Worm (Caenorhabditis elegans) whole organism, L3 larva: ENCODE measurements around the gene C25D7.16.

Experiments used
- R02D3.7 ChIP-seq: fragments of 150-350 bp; optimal IDR thresholded peaks from 2 replicates; lab custom pipeline; 2014; ENCODE audit warnings: missing biosample characterization, missing genetic modification characterization
- egl-5 ChIP-seq: fragments of 150-350 bp; optimal IDR thresholded peaks from 2 replicates; lab custom pipeline; 2017; ENCODE audit warnings: missing biosample characterization, missing genetic modification reagents, missing genetic modification characterization, inconsistent platforms
- elt-3 ChIP-seq, 3 experiments: fragments of 150-350 bp in 1 of 3; sonication (generic microtip) in 2 of 3; optimal IDR thresholded peaks; 2 replicates in 2 of 3; 4 replicates in 1 of 3; lab custom pipeline; 2014 to 2017; ENCODE audit warnings: missing biosample characterization in 3 of 3, missing genetic modification characterization in 3 of 3
- fos-1 ChIP-seq: fragments of 150-350 bp; optimal IDR thresholded peaks from 2 replicates; lab custom pipeline; 2014; ENCODE audit warnings: missing biosample characterization, missing genetic modification characterization
- nhr-11 ChIP-seq: fragments of 150-350 bp; optimal IDR thresholded peaks from 2 replicates; lab custom pipeline; 2014; ENCODE audit warnings: missing biosample characterization, missing genetic modification characterization
- pha-4 ChIP-seq: fragments of 150-350 bp; optimal IDR thresholded peaks from 2 replicates; lab custom pipeline; 2014; ENCODE audit warnings: missing biosample characterization, missing genetic modification reagents, missing genetic modification characterization
- pqm-1 ChIP-seq: fragments of 150-350 bp; optimal IDR thresholded peaks from 2 replicates; lab custom pipeline; 2017; ENCODE audit warnings: missing biosample characterization, missing genetic modification characterization, inconsistent platforms
- ztf-11 ChIP-seq: fragments of 150-350 bp; optimal IDR thresholded peaks from 2 replicates; lab custom pipeline; 2014; ENCODE audit warnings: missing biosample characterization, missing genetic modification characterization
- ztf-4 ChIP-seq: fragments of 150-350 bp; optimal IDR thresholded peaks from 2 replicates; lab custom pipeline; 2014; ENCODE audit warnings: missing biosample characterization, missing genetic modification characterization

ce11 chrV:15051720-15052119, 4.3 kb upstream of the C25D7.16 start:
- TF ChIP-seq pqm-1 (no peak), pha-4 (tag; lab: Kevin White, UChicago) (no peak), ztf-11 (no peak), nhr-11 (tag; lab: Kevin White, UChicago) (no peak), R02D3.7 (no peak), fos-1 (tag; lab: Kevin White, UChicago) (no peak), ztf-4 (no peak), elt-3 (tag; optimal IDR thresholded peaks at IDR 0.05; lab: Kevin White, UChicago) (no peak), egl-5 (no peak)
